Fruit fly (Drosophila melanogaster): ENCODE measurements around the gene glu.
A peak's percentile ranks its signal among the peaks of the same experiment; 100 is the strongest.

glu gene

dm6 chr2L:16719643-16720515 lies 18.3 kb downstream of the glu start, which contains the start of gene Cyt-c-p:
Cyt-c-p (plus strand) TSS chr2L:16719932.
- TF ChIP-seq CG32121 (GFP tag; IDR thresholded peaks at IDR 0.05) = no peak
- TF ChIP-seq rn (GFP tag; IDR thresholded peaks at IDR 0.05) = no peak
- no peak for TF ChIP-seq Ets98B (GFP tag; IDR thresholded peaks at IDR 0.05)
- TF ChIP-seq CG8159 (tag; optimal IDR thresholded peaks at IDR 0.05) = no peak
- TF ChIP-seq CG14655 (GFP tag; optimal IDR thresholded peaks at IDR 0.05) = no peak
- no peak for TF ChIP-seq CG4496 (GFP tag; IDR thresholded peaks at IDR 0.05)
- no peak for TF ChIP-seq CG12605 (GFP tag; IDR thresholded peaks at IDR 0.05)
- no peak for TF ChIP-seq CG10348 (GFP tag; IDR thresholded peaks at IDR 0.05)
- no peak for TF ChIP-seq Pif1A (GFP tag; optimal IDR thresholded peaks at IDR 0.05)
- no peak for TF ChIP-seq Snoo (tag; optimal IDR thresholded peaks at IDR 0.05)
- TF ChIP-seq CG13204 (GFP tag; optimal IDR thresholded peaks at IDR 0.05) = no peak
- TF ChIP-seq Pif1B (GFP tag; optimal IDR thresholded peaks at IDR 0.05) = no peak
- no peak for TF ChIP-seq CG34367 (tag; optimal IDR thresholded peaks at IDR 0.05)
- TF ChIP-seq EcR (GFP tag; optimal IDR thresholded peaks at IDR 0.05) = no peak
- TF ChIP-seq fd96Ca (GFP tag; IDR thresholded peaks at IDR 0.05) = no peak

dm6 chr2L:16718446-16719173 lies 19.6 kb downstream of the glu start:
- TF ChIP-seq gl (tag; optimal IDR thresholded peaks at IDR 0.05) (no peak), CG9948 (tag; optimal IDR thresholded peaks at IDR 0.05) (no peak), CG32121 (GFP tag; IDR thresholded peaks at IDR 0.05) (peak; percentile 54), CG4496 (GFP tag; IDR thresholded peaks at IDR 0.05) (0 out of 3 replicates have a peak, but pooled peaks have one; percentile 43), CG8301 (tag; optimal IDR thresholded peaks at IDR 0.05) (peak; percentile 40), rn (GFP tag; IDR thresholded peaks at IDR 0.05) (0 out of 2 replicates have a peak, but pooled peaks have one; percentile 4), Ets98B (GFP tag; IDR thresholded peaks at IDR 0.05) (peak; percentile 37; the same call in 1 of the 2 replicates), CG14655 (GFP tag; optimal IDR thresholded peaks at IDR 0.05) (peak; percentile 46)

dm6 chr2L:16716771-16717170 lies 21.4 kb downstream of the glu start:
- TF ChIP-seq CG32121 (GFP tag; IDR thresholded peaks at IDR 0.05) (peak; percentile 63), fd96Ca (GFP tag; IDR thresholded peaks at IDR 0.05) (no peak)

- TF ChIP-seq Pif1A (GFP tag; optimal IDR thresholded peaks at IDR 0.05) = peak; percentile 98
- peak; percentile 95 for TF ChIP-seq CG17806 (tag; optimal IDR thresholded peaks at IDR 0.05)
- TF ChIP-seq CG10348 (GFP tag; IDR thresholded peaks at IDR 0.05) = peak; percentile 95
- peak; percentile 82 for TF ChIP-seq CG13204 (GFP tag; optimal IDR thresholded peaks at IDR 0.05)
- TF ChIP-seq Snoo (tag; optimal IDR thresholded peaks at IDR 0.05) = peak; percentile 96
- peak; percentile 99 for TF ChIP-seq CG32121 (GFP tag; IDR thresholded peaks at IDR 0.05)
- peak; percentile 99 for TF ChIP-seq Ets98B (GFP tag; IDR thresholded peaks at IDR 0.05)
- TF ChIP-seq CG34367 (tag; optimal IDR thresholded peaks at IDR 0.05) = peak; percentile 93
- TF ChIP-seq CG8301 (tag; optimal IDR thresholded peaks at IDR 0.05) = peak; percentile 99
- peak; percentile 95 for TF ChIP-seq CG9948 (tag; optimal IDR thresholded peaks at IDR 0.05)
- TF ChIP-seq D1 (tag; optimal IDR thresholded peaks at IDR 0.05) = peak; percentile 89
- peak; percentile 98 for TF ChIP-seq Pif1B (GFP tag; optimal IDR thresholded peaks at IDR 0.05)
- TF ChIP-seq CG15710 (tag; optimal IDR thresholded peaks at IDR 0.05) = peak; percentile 94
- peak; percentile 99 for TF ChIP-seq CG14655 (GFP tag; optimal IDR thresholded peaks at IDR 0.05)
- peak; percentile 85 for TF ChIP-seq gl (tag; optimal IDR thresholded peaks at IDR 0.05)
- TF ChIP-seq fd96Ca (GFP tag; IDR thresholded peaks at IDR 0.05) = peak; percentile 99
- TF ChIP-seq CG4496 (GFP tag; IDR thresholded peaks at IDR 0.05) = no peak; the same call in 2 of the 3 replicates
- peak; percentile 99 for TF ChIP-seq CG12605 (GFP tag; IDR thresholded peaks at IDR 0.05)
- peak; percentile 94 for TF ChIP-seq CG8159 (tag; optimal IDR thresholded peaks at IDR 0.05)
- TF ChIP-seq rn (GFP tag; IDR thresholded peaks at IDR 0.05) = peak; percentile 97
- TF ChIP-seq EcR (GFP tag; optimal IDR thresholded peaks at IDR 0.05) = peak; percentile 32
These were observed 22.1 kb downstream of the glu start, which contains the start of the genes Cyt-c-d and CG31808 for dm6 chr2L:16715841-16716701. Cyt-c-d (plus strand) TSS chr2L:16715891. CG31808 (minus strand) TSS chr2L:16716195.

dm6 chr2L:16715133-16715833 lies 22.9 kb downstream of the glu start:
- TF ChIP-seq Snoo (tag; optimal IDR thresholded peaks at IDR 0.05) (no peak), CG10348 (GFP tag; IDR thresholded peaks at IDR 0.05) (no peak), CG13204 (GFP tag; optimal IDR thresholded peaks at IDR 0.05) (no peak), CG8301 (tag; optimal IDR thresholded peaks at IDR 0.05) (no peak), CG14655 (GFP tag; optimal IDR thresholded peaks at IDR 0.05) (no peak), Pif1A (GFP tag; optimal IDR thresholded peaks at IDR 0.05) (no peak), rn (GFP tag; IDR thresholded peaks at IDR 0.05) (no peak), CG4496 (GFP tag; IDR thresholded peaks at IDR 0.05) (no peak), Ets98B (GFP tag; IDR thresholded peaks at IDR 0.05) (no peak), EcR (GFP tag; optimal IDR thresholded peaks at IDR 0.05) (no peak), CG12605 (GFP tag; IDR thresholded peaks at IDR 0.05) (no peak)
